Fruit fly (Drosophila melanogaster): ENCODE measurements around the gene Marf.
A peak's percentile ranks its signal among the peaks of the same experiment; 100 is the strongest.

The Marf gene

dm6 chrX:6343786-6344537, 21.8 kb upstream of the Marf start (continued):
- TF ChIP-seq vnd (GFP tag; IDR thresholded peaks at IDR 0.05; ENCODE audit: partially characterized antibody): no peak
- TF ChIP-seq CG17802 (tag; optimal IDR thresholded peaks at IDR 0.05): no peak
- TF ChIP-seq seq (GFP tag; IDR thresholded peaks at IDR 0.05): no peak
- peak; percentile 91 for TF ChIP-seq sens (GFP tag)
- no peak for TF ChIP-seq Hand (GFP tag; optimal IDR thresholded peaks at IDR 0.05)
- no peak for TF ChIP-seq jing (GFP tag; optimal IDR thresholded peaks at IDR 0.05)
- peak; percentile 35 for TF ChIP-seq Sox100B (GFP tag; optimal IDR thresholded peaks at IDR 0.05)
- TF ChIP-seq jigr1 (GFP tag; IDR thresholded peaks at IDR 0.05): peak; percentile 54; the same call in 1 of the 3 replicates
- no peak for TF ChIP-seq CG12942 (GFP tag; optimal IDR thresholded peaks at IDR 0.05)
- TF ChIP-seq Ets97D (GFP tag; optimal IDR thresholded peaks at IDR 0.05): no peak
- no peak for TF ChIP-seq pb (GFP tag; optimal IDR thresholded peaks at IDR 0.05)
- no peak for TF ChIP-seq CG31224 (GFP tag; IDR thresholded peaks at IDR 0.05)
- TF ChIP-seq YL-1 (GFP tag; optimal IDR thresholded peaks at IDR 0.05): no peak
- TF ChIP-seq Pdp1 (GFP tag; optimal IDR thresholded peaks at IDR 0.05): peak in 1 of 2 experiments; percentile 0
- TF ChIP-seq gce (GFP tag; IDR thresholded peaks at IDR 0.05): peak; percentile 45; the same call in 1 of the 3 replicates
- TF ChIP-seq CG4617 (GFP tag; optimal IDR thresholded peaks at IDR 0.05; ENCODE audit: borderline replicate concordance): no peak
- TF ChIP-seq Usf (GFP tag; optimal IDR thresholded peaks at IDR 0.05): no peak
- no peak for TF ChIP-seq phol (tag; optimal IDR thresholded peaks at IDR 0.05)
- TF ChIP-seq HLH3B (GFP tag; IDR thresholded peaks at IDR 0.05): peak; percentile 66
- no peak for TF ChIP-seq ind (GFP tag; optimal IDR thresholded peaks at IDR 0.05)
- no peak for TF ChIP-seq CG4282 (GFP tag; optimal IDR thresholded peaks at IDR 0.05)
- no peak for TF ChIP-seq Side (GFP tag; optimal IDR thresholded peaks at IDR 0.05)
- peak; percentile 9 for TF ChIP-seq CG4424 (GFP tag; optimal IDR thresholded peaks at IDR 0.05)
- peak in 1 of 2 experiments; percentile 13 for TF ChIP-seq Eip74EF (GFP tag; optimal IDR thresholded peaks at IDR 0.05)
- TF ChIP-seq CG13296 (GFP tag; optimal IDR thresholded peaks at IDR 0.05): no peak
- TF ChIP-seq CG6689 (GFP tag; IDR thresholded peaks at IDR 0.05): peak; percentile 47
- no peak for TF ChIP-seq mam (GFP tag; optimal IDR thresholded peaks at IDR 0.05)
- no peak for TF ChIP-seq CG30431 (GFP tag; optimal IDR thresholded peaks at IDR 0.05)
- peak; percentile 34; the same call in 1 of the 2 replicates for TF ChIP-seq ro (GFP tag; IDR thresholded peaks at IDR 0.05)
- peak; percentile 2; the same call in 1 of the 2 replicates for TF ChIP-seq aop (GFP tag; IDR thresholded peaks at IDR 0.05)
- no peak for TF ChIP-seq CG1024 (GFP tag; IDR thresholded peaks at IDR 0.05)
- TF ChIP-seq NK7.1 (GFP tag; optimal IDR thresholded peaks at IDR 0.05): no peak
- TF ChIP-seq CG13775 (GFP tag; optimal IDR thresholded peaks at IDR 0.05): no peak
- TF ChIP-seq vfl (GFP tag; optimal IDR thresholded peaks at IDR 0.05): no peak
- TF ChIP-seq CG9876 (GFP tag; optimal IDR thresholded peaks at IDR 0.05): no peak
- TF ChIP-seq Camta (GFP tag; optimal IDR thresholded peaks at IDR 0.05): no peak
- no peak for TF ChIP-seq CG15479 (GFP tag; optimal IDR thresholded peaks at IDR 0.05)
- TF ChIP-seq CG10979 (tag; optimal IDR thresholded peaks at IDR 0.05): peak; percentile 31
- no peak for TF ChIP-seq CG7987 (GFP tag; optimal IDR thresholded peaks at IDR 0.05)
- TF ChIP-seq Hmr (GFP tag; optimal IDR thresholded peaks at IDR 0.05): no peak
- no peak for TF ChIP-seq CG18764 (GFP tag; optimal IDR thresholded peaks at IDR 0.05)
- TF ChIP-seq zfh1 (GFP tag; IDR thresholded peaks at IDR 0.05): peak; percentile 75; the same call in 2 of the 3 replicates
- TF ChIP-seq CG12391 (tag; optimal IDR thresholded peaks at IDR 0.05): peak; percentile 20
- TF ChIP-seq CG7357 (GFP tag; IDR thresholded peaks at IDR 0.05): no peak
- peak; percentile 2 for TF ChIP-seq CG18599 (GFP tag; optimal IDR thresholded peaks at IDR 0.05)
- TF ChIP-seq insv (GFP tag; optimal IDR thresholded peaks at IDR 0.05): no peak
- TF ChIP-seq CG6175 (GFP tag; IDR thresholded peaks at IDR 0.05): no peak
- TF ChIP-seq psq (GFP tag; optimal IDR thresholded peaks at IDR 0.05): no peak
- TF ChIP-seq CG17186 (GFP tag; optimal IDR thresholded peaks at IDR 0.05): no peak
- TF ChIP-seq TFAM (GFP tag; optimal IDR thresholded peaks at IDR 0.05): no peak

Measured in whole organism, embryonic.